Worm (Caenorhabditis elegans) whole organism, late embryonic: ENCODE data around the gene cank-26.

Experiments
- ceh-9 ChIP-seq: sonication (generic microtip); optimal IDR thresholded peaks from 2 replicates; lab custom pipeline; 2016; ENCODE audit warnings: mild to moderate bottlenecking, missing genetic modification characterization, inconsistent platforms, missing compliant biosample characterization
- fkh-10 ChIP-seq: fragments of 150-350 bp; optimal IDR thresholded peaks from 2 replicates; lab custom pipeline; 2014; ENCODE audit warnings: missing biosample characterization, missing genetic modification reagents, missing genetic modification characterization
- lin-11 ChIP-seq: fragments of 200-800 bp; sonication (Bioruptor generic); optimal IDR thresholded peaks from 2 replicates; lab custom pipeline; 2018; ENCODE audit warnings: mild to moderate bottlenecking, missing genetic modification characterization, missing compliant biosample characterization
- rnt-1 ChIP-seq: sonication (generic microtip); optimal IDR thresholded peaks from 2 replicates; lab custom pipeline; 2016; ENCODE audit warnings: missing genetic modification characterization, missing compliant biosample characterization
- syd-9 ChIP-seq: sonication (generic microtip); optimal IDR thresholded peaks from 2 replicates; lab custom pipeline; 2016; ENCODE audit warnings: mild to moderate bottlenecking, missing genetic modification characterization, moderate library complexity, missing compliant biosample characterization

DNA sequence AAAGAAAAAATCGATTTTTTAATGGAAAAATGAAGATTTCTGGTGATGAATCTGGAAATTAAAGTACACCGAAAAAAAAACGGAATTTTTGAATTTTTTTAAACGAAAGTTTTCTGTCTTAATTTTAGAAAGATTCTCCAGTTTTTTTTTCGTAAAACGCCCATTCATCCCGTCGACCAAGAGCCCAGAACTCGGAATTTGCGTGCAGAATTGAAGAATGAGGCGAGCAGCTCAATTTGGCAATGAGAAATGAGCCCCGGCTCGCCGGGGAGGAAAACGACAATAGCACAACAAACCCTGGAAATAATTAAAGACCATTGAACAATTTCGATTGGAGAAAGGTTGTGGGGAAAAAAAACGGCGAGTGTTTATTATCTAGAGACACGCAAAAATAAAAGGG is 43.0 kb downstream of the cank-26 start:
- TF ChIP-seq lin-11 (tag; lab: Kevin White, UChicago) (no peak), fkh-10 (GFP tag; lab: Kevin White, UChicago) (no peak), rnt-1 (tag; lab: Kevin White, UChicago) (no peak), ceh-9 (no peak), syd-9 (tag; lab: Kevin White, UChicago) (no peak)
